Worm (Caenorhabditis elegans): ENCODE data around the gene srt-74.
"Not testable (repeated sequence)": the region's sequence is repeated elsewhere in the genome, so short reads cannot be mapped to it uniquely, and the experiment has no call there.

The srt-74 gene

DNA sequence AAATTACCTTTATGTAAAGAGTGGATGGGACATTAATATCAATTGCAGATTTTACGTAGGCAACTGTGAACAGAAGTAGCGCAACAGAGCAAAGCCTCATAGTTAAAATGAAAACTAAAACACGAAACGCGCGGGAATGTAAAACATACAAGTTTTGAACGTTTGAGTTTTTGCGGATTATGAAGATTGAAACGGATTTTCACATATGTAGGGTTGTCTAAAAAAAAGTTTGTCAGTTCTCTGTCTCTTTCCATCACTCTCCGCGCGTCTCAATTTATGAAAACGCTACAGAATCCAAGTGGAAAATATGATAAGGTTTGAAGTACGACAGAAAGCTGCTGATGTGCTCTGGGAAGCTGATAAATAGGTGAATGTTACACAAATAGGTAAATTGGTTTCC is 35.4 kb downstream of the srt-74 start, which contains the start of gene K02E11.3:
Gene K02E11.3 (minus strand): TSS at position 101 of the 400 bp plus-strand sequence.
- TF ChIP-seq php-3 (GFP tag; IDR thresholded peaks at IDR 0.05) (no peak), R02D3.7 (tag; optimal IDR thresholded peaks at IDR 0.05) (no peak), tra-1 (GFP tag; IDR thresholded peaks at IDR 0.05) (no peak), F26F4.8 (GFP tag; conservative IDR thresholded peaks at IDR 0.05) (no peak), sdz-12 (GFP tag; optimal IDR thresholded peaks at IDR 0.05) (no peak), daf-12 (tag; optimal IDR thresholded peaks at IDR 0.05) (no peak), unc-130 (GFP tag; optimal IDR thresholded peaks at IDR 0.05) (no peak), aly-2 (tag; optimal IDR thresholded peaks at IDR 0.05) (no peak), egl-43 (GFP tag; IDR thresholded peaks at IDR 0.05) (no peak), skn-1 (tag; optimal IDR thresholded peaks at IDR 0.05) (no peak), jun-1 (tag; optimal IDR thresholded peaks at IDR 0.05) (no peak), F10B5.3 (tag; optimal IDR thresholded peaks at IDR 0.05) (no peak), zip-2 (tag; optimal IDR thresholded peaks at IDR 0.05) (no peak)

ce11 chrV:14243904-14244303 is 38.2 kb downstream of the srt-74 start, which contains the start of gene sre-7:
Gene sre-7, plus strand, starts transcription at chrV:14244204.
- no peak for TF ChIP-seq zag-1 (tag; optimal IDR thresholded peaks at IDR 0.05)
- TF ChIP-seq ces-1 (GFP tag; optimal IDR thresholded peaks at IDR 0.05), result no peak
- no peak for TF ChIP-seq sdz-12 (GFP tag; optimal IDR thresholded peaks at IDR 0.05)
- no peak for TF ChIP-seq F44E2.7 (GFP tag; IDR thresholded peaks at IDR 0.05)
- no peak for TF ChIP-seq ztf-11 (tag; optimal IDR thresholded peaks at IDR 0.05)

DNA sequence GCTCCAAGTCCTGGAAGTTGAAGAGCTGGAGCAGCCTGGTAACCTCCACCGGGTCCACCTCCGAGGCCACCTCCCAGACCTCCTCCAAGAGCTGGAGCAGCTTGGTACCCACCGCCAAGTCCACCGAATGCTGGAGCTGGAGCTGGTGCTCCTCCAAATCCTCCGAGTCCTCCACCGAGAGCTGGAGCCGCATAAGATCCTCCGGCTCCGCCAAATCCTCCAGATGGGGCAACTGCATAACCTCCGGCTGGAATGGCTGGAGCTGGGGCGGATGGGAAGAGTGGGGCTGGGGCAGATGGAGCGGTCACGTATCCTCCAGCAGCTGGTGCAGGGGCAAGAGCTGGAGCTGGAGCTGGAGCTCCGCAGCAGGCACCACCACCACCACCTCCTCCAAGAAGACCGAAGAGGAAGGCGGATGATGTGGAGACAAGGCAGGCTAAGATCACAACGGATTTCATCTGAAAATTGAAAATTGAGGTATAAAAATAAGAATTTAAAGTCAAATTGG is 41.4 kb downstream of the srt-74 start, which contains the start of gene K02E11.10:
Gene K02E11.10 (minus strand): TSS at position 458 of the 508 bp plus-strand sequence.
- TF ChIP-seq set-16 (GFP tag; IDR thresholded peaks at IDR 0.05) (peak; percentile 97), dmd-8 (GFP tag; IDR thresholded peaks at IDR 0.05) (no peak), Y48G9A.11 (GFP tag; IDR thresholded peaks at IDR 0.05) (no peak), madf-5 (GFP tag; IDR thresholded peaks at IDR 0.05) (0 out of 4 replicates have a peak, but pooled peaks of 1 of the 2 experiments have one; percentile 40), nhr-77 (tag; optimal IDR thresholded peaks at IDR 0.05) (no peak), dmd-6 (GFP tag; IDR thresholded peaks at IDR 0.05) (no peak), D1046.2 (GFP tag; IDR thresholded peaks at IDR 0.05) (no peak), spr-1 (tag; optimal IDR thresholded peaks at IDR 0.05) (peak; percentile 9), lin-15B (tag; optimal IDR thresholded peaks at IDR 0.05) (no peak), zfp-3 (GFP tag; conservative IDR thresholded peaks at IDR 0.05) (no peak), aha-1 (tag) (peak; percentile 56)

DNA sequence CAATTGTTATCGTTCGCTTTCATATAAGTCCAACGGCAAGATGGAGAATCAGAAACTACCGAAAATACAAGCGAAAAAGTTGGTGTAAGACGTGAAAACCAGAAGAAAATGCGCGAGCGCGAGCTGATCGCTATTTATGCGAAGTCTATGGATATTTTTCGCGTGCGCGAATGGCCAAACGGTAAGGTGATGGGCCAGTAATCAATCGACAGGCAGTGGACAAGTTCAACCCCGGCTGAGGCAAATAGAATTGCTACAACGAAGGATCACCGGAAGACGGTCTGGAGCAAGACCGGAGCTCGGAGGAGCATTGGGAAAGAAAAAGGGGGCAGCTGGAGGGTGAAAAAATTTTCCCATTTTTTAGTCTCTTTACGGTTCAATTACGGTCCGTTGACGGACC is 44.7 kb downstream of the srt-74 start:
- TF ChIP-seq ceh-44 (GFP tag; IDR thresholded peaks at IDR 0.05) (peak; percentile 64; the same call in 1 of the 2 replicates), mdt-29 (GFP tag; IDR thresholded peaks at IDR 0.05) (peak; percentile 56; the same call in 1 of the 2 replicates), madf-5 (GFP tag; IDR thresholded peaks at IDR 0.05) (peak; percentile 33 to 77; a peak in 2 of 4 replicates), T26A8.4 (GFP tag; IDR thresholded peaks at IDR 0.05) (peak; percentile 52; the same call in 1 of the 2 replicates), pha-4 (GFP tag; IDR thresholded peaks at IDR 0.05) (peak; percentile 75), egl-43 (GFP tag; IDR thresholded peaks at IDR 0.05) (peak; percentile 93), mxl-2 (GFP tag; conservative IDR thresholded peaks at IDR 0.05) (0 out of 2 replicates have a peak, but pooled peaks have one; percentile 40), arid-1 (GFP tag; conservative IDR thresholded peaks at IDR 0.05) (peak; percentile 72), ceh-20 (GFP tag; IDR thresholded peaks at IDR 0.05) (0 out of 2 replicates have a peak, but pooled peaks have one; percentile 28), nhr-42 (GFP tag; IDR thresholded peaks at IDR 0.05) (0 out of 2 replicates have a peak, but pooled peaks have one; percentile 65), D1046.2 (GFP tag; IDR thresholded peaks at IDR 0.05) (peak; percentile 86; the same call in 1 of the 2 replicates), dmd-6 (GFP tag; IDR thresholded peaks at IDR 0.05) (0 out of 2 replicates have a peak, but pooled peaks have one; percentile 35), F26F4.8 (GFP tag; conservative IDR thresholded peaks at IDR 0.05) (peak; percentile 92), ctbp-1 (GFP tag; IDR thresholded peaks at IDR 0.05) (peak; percentile 78), F44E2.7 (GFP tag; IDR thresholded peaks at IDR 0.05) (peak; percentile 59; the same call in 1 of the 2 replicates), daf-8 (GFP tag; IDR thresholded peaks at IDR 0.05) (0 out of 2 replicates have a peak, but pooled peaks have one; percentile 33), hmg-1.1 (GFP tag; IDR thresholded peaks at IDR 0.05) (peak; percentile 24; the same call in 1 of the 2 replicates), lim-7 (GFP tag; IDR thresholded peaks at IDR 0.05) (peak; percentile 89), php-3 (GFP tag; IDR thresholded peaks at IDR 0.05) (peak; percentile 53; the same call in 1 of the 2 replicates), lin-38 (GFP tag; IDR thresholded peaks at IDR 0.05) (peak; percentile 82), dmd-8 (GFP tag; IDR thresholded peaks at IDR 0.05) (peak; percentile 78), tra-1 (GFP tag; IDR thresholded peaks at IDR 0.05) (peak; percentile 49; the same call in 1 of the 2 replicates), nhr-41 (GFP tag; IDR thresholded peaks at IDR 0.05) (peak; percentile 26; the same call in 1 of the 2 replicates), snpc-1.2 (GFP tag; IDR thresholded peaks at IDR 0.05) (peak; percentile 84), set-16 (GFP tag; IDR thresholded peaks at IDR 0.05) (peak; percentile 56)
- not testable (repeated sequence) for TF ChIP-seq pha-4 (tag; optimal IDR thresholded peaks at IDR 0.05)

All from whole organism, L4 larva.